Worm (Caenorhabditis elegans): ENCODE measurements around the gene Y46D2A.2.

The Y46D2A.2 gene

DNA sequence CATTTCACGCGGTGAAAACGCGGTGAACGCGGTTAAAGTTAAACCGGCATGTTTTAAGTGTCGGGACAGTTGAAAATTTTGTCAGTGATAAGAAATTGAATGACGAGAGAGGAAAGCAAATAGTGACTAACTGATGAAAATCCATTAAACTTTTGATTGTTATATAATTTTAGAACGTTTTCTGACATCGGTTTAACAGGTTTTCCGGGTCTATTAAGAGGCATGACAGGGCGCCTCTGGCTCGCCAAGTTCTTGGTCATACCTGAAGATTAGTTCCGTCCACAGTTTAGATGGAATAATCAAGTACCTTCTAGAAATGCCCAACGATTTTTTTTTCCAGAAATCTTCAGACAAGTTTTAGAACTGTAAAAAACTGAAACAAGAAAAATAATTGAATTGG, at the start of gene Y46D2A.2:
TSS of gene Y46D2A.2 (minus strand) at position 101 of the 400 bp plus-strand sequence.
- TF ChIP-seq zip-8 (tag; optimal IDR thresholded peaks at IDR 0.05) = no peak
- TF ChIP-seq elt-1 (tag; optimal IDR thresholded peaks at IDR 0.05; ENCODE audit: borderline replicate concordance, insufficient read depth) = no peak
- no peak for TF ChIP-seq mep-1 (tag; optimal IDR thresholded peaks at IDR 0.05)
- TF ChIP-seq snpc-4 (tag; optimal IDR thresholded peaks at IDR 0.05) = no peak
- no peak for TF ChIP-seq sptf-1 (tag; optimal IDR thresholded peaks at IDR 0.05)
- TF ChIP-seq M03D4.4 (tag; optimal IDR thresholded peaks at IDR 0.05) = no peak
- no peak for TF ChIP-seq lin-13 (tag; optimal IDR thresholded peaks at IDR 0.05)
- no peak for TF ChIP-seq blmp-1 (tag; optimal IDR thresholded peaks at IDR 0.05)
- TF ChIP-seq tbx-8 (GFP tag; optimal IDR thresholded peaks at IDR 0.05) = no peak
- no peak for TF ChIP-seq unc-62 (GFP tag; optimal IDR thresholded peaks at IDR 0.05)

DNA sequence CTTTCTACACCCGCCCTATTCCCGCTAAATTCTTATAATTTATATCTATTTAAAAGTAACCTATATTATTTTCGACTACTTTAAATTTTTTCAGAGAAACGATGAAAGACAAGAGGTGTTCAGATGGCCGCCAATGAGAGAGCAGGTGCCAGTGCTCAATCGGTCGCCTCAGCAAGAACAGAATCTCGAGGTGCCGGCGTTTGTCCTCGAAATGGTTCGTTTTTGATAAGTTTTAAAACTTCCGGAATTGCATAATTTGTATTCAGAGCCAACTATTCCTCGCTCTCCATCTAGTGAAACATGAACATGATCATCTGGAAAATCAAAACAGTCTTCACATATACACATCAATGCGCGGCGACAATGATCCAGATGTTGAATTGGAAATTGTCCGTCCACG, 47.9 kb upstream of the Y46D2A.2 start, which contains the start of gene bath-23:
TSS of gene bath-23 (plus strand) at position 301 of the 400 bp plus-strand sequence.
- TF ChIP-seq elt-3 (tag; optimal IDR thresholded peaks at IDR 0.05) (no peak), unc-62 (GFP tag; optimal IDR thresholded peaks at IDR 0.05) (no peak), nhr-28 (tag; optimal IDR thresholded peaks at IDR 0.05) (no peak), sem-2 (GFP tag; optimal IDR thresholded peaks at IDR 0.05) (no peak), mab-5 (tag; optimal IDR thresholded peaks at IDR 0.05) (no peak), unc-39 (tag; optimal IDR thresholded peaks at IDR 0.05) (no peak), lsy-2 (tag; optimal IDR thresholded peaks at IDR 0.05) (no peak), ham-2 (GFP tag; optimal IDR thresholded peaks at IDR 0.05) (no peak), snpc-4 (tag; optimal IDR thresholded peaks at IDR 0.05) (no peak), hlh-1 (tag; optimal IDR thresholded peaks at IDR 0.05) (no peak), ztf-11 (tag; optimal IDR thresholded peaks at IDR 0.05) (no peak), M03D4.4 (tag; optimal IDR thresholded peaks at IDR 0.05) (no peak), blmp-1 (tag; optimal IDR thresholded peaks at IDR 0.05) (no peak)

DNA sequence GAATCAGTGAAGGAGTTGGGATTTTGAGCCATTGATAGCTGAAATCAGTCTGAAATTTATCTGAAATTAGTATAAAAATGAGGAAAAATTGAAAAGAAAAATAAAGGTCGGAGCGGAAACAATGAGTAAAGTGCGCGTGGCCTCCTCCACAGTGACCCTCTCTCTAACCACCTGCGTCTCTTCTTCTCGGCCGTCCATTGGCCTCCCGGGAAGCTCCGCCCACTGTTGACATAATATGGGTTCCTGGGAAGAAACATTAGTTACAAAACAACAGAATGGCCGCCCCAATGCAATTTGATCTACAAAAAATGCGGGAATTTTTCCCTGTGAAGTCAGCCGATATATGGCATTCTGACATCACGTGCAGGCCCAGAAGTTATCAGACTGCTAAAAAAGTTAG, 47.0 kb upstream of the Y46D2A.2 start, which contains the start of gene Y49F6C.8:
TSS of gene Y49F6C.8 (minus strand) at position 51 of the 400 bp plus-strand sequence.
- TF ChIP-seq lsy-2 (tag; optimal IDR thresholded peaks at IDR 0.05) (peak; percentile 87), sem-2 (GFP tag; optimal IDR thresholded peaks at IDR 0.05) (no peak)

DNA sequence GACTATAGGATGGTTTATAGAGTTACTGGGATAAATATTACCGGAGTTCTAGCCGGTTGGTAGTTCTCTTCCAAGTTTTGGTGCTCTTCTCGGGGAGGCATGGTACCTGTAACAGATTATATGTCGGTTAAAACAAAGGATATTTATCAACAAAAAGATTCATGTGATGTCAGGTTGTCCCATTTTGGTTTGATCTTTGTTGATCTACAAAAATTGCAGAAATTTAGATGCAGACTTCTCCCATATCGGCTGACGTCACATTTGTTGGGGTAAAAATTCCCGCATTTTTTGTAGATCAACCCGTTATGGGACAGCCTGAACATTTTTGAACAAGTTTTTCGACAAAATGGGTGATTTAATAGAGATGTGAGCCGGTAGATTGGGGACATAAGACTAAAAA, 45.0 kb upstream of the Y46D2A.2 start, which contains the start of gene Y49F6C.7:
TSS of gene Y49F6C.7 (minus strand) at position 101 of the 400 bp plus-strand sequence.
- TF ChIP-seq bed-3 (GFP tag; optimal IDR thresholded peaks at IDR 0.05) = no peak
- TF ChIP-seq mls-2 (tag; optimal IDR thresholded peaks at IDR 0.05) = no peak
- TF ChIP-seq unc-62 (GFP tag; optimal IDR thresholded peaks at IDR 0.05) = no peak
- no peak for TF ChIP-seq ztf-11 (tag; optimal IDR thresholded peaks at IDR 0.05)
- no peak for TF ChIP-seq M03D4.4 (tag; optimal IDR thresholded peaks at IDR 0.05)
- no peak for TF ChIP-seq nhr-12 (tag; optimal IDR thresholded peaks at IDR 0.05)
- TF ChIP-seq elt-3 (tag; optimal IDR thresholded peaks at IDR 0.05) = no peak
- no peak for TF ChIP-seq ceh-39 (tag; optimal IDR thresholded peaks at IDR 0.05)
- no peak for TF ChIP-seq nhr-237 (tag; optimal IDR thresholded peaks at IDR 0.05)
- no peak for TF ChIP-seq hlh-1 (tag; optimal IDR thresholded peaks at IDR 0.05)
- no peak for TF ChIP-seq ceh-83 (GFP tag; optimal IDR thresholded peaks at IDR 0.05)
- no peak for TF ChIP-seq lin-13 (tag; optimal IDR thresholded peaks at IDR 0.05)
- TF ChIP-seq ham-2 (GFP tag; optimal IDR thresholded peaks at IDR 0.05) = no peak
- no peak for TF ChIP-seq lin-32 (GFP tag; optimal IDR thresholded peaks at IDR 0.05)
- TF ChIP-seq nhr-28 (tag; optimal IDR thresholded peaks at IDR 0.05) = no peak
- TF ChIP-seq blmp-1 (tag; optimal IDR thresholded peaks at IDR 0.05) = no peak
- TF ChIP-seq drap-1 (GFP tag; optimal IDR thresholded peaks at IDR 0.05) = no peak
- TF ChIP-seq nhr-76 (tag; optimal IDR thresholded peaks at IDR 0.05) = no peak
- no peak for TF ChIP-seq cnd-1 (tag; optimal IDR thresholded peaks at IDR 0.05)

DNA sequence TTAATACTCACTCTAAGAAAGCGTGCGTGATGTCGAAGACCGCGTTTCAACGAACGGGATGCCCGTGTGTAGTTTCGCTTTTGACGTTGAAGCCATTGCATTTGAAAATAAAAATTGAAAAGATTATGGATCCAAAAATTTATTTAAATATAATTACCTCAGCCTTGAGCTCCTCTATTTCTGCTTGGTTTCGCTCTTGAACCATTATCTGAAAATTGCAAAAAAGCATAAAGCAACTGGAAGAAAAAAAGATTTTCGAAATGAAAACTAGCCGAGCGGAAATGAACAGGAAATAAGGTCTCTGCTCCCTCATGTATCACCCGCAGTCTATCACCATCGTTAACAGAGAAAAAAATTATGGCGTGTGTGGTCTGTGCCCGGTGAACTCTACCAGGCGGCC, 44.0 kb upstream of the Y46D2A.2 start, which contains the start of gene Y49F6C.6:
TSS of gene Y49F6C.6 (minus strand) at position 101 of the 400 bp plus-strand sequence.
- no peak for TF ChIP-seq mls-2 (tag; optimal IDR thresholded peaks at IDR 0.05)
- TF ChIP-seq zip-8 (tag; optimal IDR thresholded peaks at IDR 0.05) = no peak
- no peak for TF ChIP-seq blmp-1 (tag; optimal IDR thresholded peaks at IDR 0.05)
- no peak for TF ChIP-seq snpc-4 (tag; optimal IDR thresholded peaks at IDR 0.05)

DNA sequence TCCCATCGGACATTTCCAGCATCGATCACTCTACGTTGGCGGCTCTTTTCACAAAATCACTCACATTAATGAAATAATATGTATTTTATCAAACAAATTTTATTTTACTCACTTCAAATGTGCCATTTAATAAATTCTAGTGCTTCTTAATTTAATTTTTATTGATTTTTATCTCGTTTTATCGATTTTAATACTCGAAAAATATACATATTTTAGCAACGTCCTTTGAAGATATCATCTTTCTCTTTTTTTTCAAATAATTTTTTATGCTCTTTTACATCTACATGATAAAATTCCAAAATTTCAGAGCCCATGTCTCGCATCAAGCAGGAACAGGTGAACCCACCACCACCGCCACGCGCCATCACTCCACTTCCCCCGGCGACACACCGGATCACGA, 35.8 kb upstream of the Y46D2A.2 start, which contains the start of the genes lido-14 and bath-27:
TSS of gene lido-14 (plus strand) at position 301 of the 400 bp plus-strand sequence.
TSS of gene bath-27 (plus strand) at position 306 of the 400 bp plus-strand sequence.
- TF ChIP-seq lin-13 (tag; optimal IDR thresholded peaks at IDR 0.05) (no peak), cnd-1 (tag; optimal IDR thresholded peaks at IDR 0.05) (no peak), pha-4 (tag; optimal IDR thresholded peaks at IDR 0.05) (no peak), zip-8 (tag; optimal IDR thresholded peaks at IDR 0.05) (no peak), ces-1 (GFP tag; optimal IDR thresholded peaks at IDR 0.05) (no peak), hlh-1 (tag; optimal IDR thresholded peaks at IDR 0.05) (no peak), elt-3 (tag; optimal IDR thresholded peaks at IDR 0.05) (no peak), nhr-12 (tag; optimal IDR thresholded peaks at IDR 0.05) (no peak), bed-3 (GFP tag; optimal IDR thresholded peaks at IDR 0.05) (no peak)

Measured in whole organism, mixed stage, embryonic.